Fruit fly (Drosophila melanogaster) whole organism, embryonic: ENCODE measurements around the gene Ripalpha.
A peak's percentile ranks its signal among the peaks of the same experiment; 100 is the strongest.

Experiments used
- Atf-2 ChIP-seq: fragments of 200-800 bp; sonication (Bioruptor generic); optimal IDR thresholded peaks from 2 replicates; lab custom pipeline; 2016; ENCODE audit warnings: missing biosample characterization, missing genetic modification characterization
- Atf3 ChIP-seq: fragments of 200-800 bp; sonication (Bioruptor generic); optimal IDR thresholded peaks from 3 replicates; lab custom pipeline; 2016; ENCODE audit warnings: missing biosample characterization, missing genetic modification characterization
- CG10366 ChIP-seq: fragments of 200-800 bp; sonication (Bioruptor generic); IDR thresholded peaks from 2 replicates; pipeline ENCODE4 v1.3.6; 2022; ENCODE audit warnings: missing biosample characterization, missing genetic modification characterization
- CG10462 ChIP-seq: fragments of 200-800 bp; sonication (Bioruptor generic); optimal IDR thresholded peaks from 2 replicates; lab custom pipeline; 2016; ENCODE audit warnings: missing biosample characterization, missing genetic modification characterization
- CG11723 ChIP-seq: fragments of 200-800 bp; sonication (Bioruptor generic); optimal IDR thresholded peaks from 2 replicates; lab custom pipeline; 2017; ENCODE audit warnings: missing biosample characterization, mild to moderate bottlenecking, missing genetic modification characterization
- CG1602 ChIP-seq: fragments of 200-800 bp; sonication (Bioruptor generic); optimal IDR thresholded peaks from 3 replicates; lab custom pipeline; 2016; ENCODE audit warnings: missing biosample characterization, missing genetic modification characterization
- CG16779 ChIP-seq: fragments of 200-800 bp; sonication (Bioruptor generic); IDR thresholded peaks from 2 replicates; pipeline ENCODE4 v1.3.6; 2022; ENCODE audit warnings: missing biosample characterization, missing genetic modification characterization
- CG17361 ChIP-seq: fragments of 200-800 bp; sonication (Bioruptor generic); IDR thresholded peaks from 3 replicates; pipeline ENCODE4 v1.3.6; 2022; ENCODE audit warnings: missing biosample characterization, missing genetic modification characterization
- CG17568 ChIP-seq: fragments of 200-800 bp; sonication (Bioruptor generic); optimal IDR thresholded peaks from 2 replicates; lab custom pipeline; 2018; ENCODE audit warnings: missing biosample characterization, mild to moderate bottlenecking, missing genetic modification characterization, moderate library complexity
- CG32772 ChIP-seq: fragments of 200-800 bp; sonication (Bioruptor generic); IDR thresholded peaks from 2 replicates; pipeline ENCODE4 v1.3.6; 2022; ENCODE audit warnings: missing biosample characterization, missing genetic modification characterization
- CG34224 ChIP-seq: fragments of 200-800 bp; sonication (Bioruptor generic); IDR thresholded peaks from 3 replicates; pipeline ENCODE4 v1.3.6; 2022; ENCODE audit warnings: missing biosample characterization, missing genetic modification characterization; ENCODE audit not compliant: partially characterized antibody
- CG34376 ChIP-seq: fragments of 200-800 bp; sonication (Bioruptor generic); optimal IDR thresholded peaks from 2 replicates; lab custom pipeline; 2018; ENCODE audit warnings: missing biosample characterization, mild to moderate bottlenecking, missing genetic modification characterization
- CG3995 ChIP-seq: fragments of 200-800 bp; sonication (Bioruptor generic); optimal IDR thresholded peaks from 3 replicates; lab custom pipeline; 2016; ENCODE audit warnings: missing biosample characterization, missing genetic modification characterization
- CG4282 ChIP-seq: fragments of 200-800 bp; sonication (Bioruptor generic); optimal IDR thresholded peaks from 2 replicates; lab custom pipeline; 2016; ENCODE audit warnings: missing biosample characterization, missing genetic modification characterization
- CG4424 ChIP-seq: fragments of 200-800 bp; sonication (Bioruptor generic); optimal IDR thresholded peaks from 3 replicates; lab custom pipeline; 2016; ENCODE audit warnings: missing biosample characterization, missing genetic modification characterization
- CG4707 ChIP-seq: fragments of 200-800 bp; sonication (Bioruptor generic); optimal IDR thresholded peaks from 2 replicates; lab custom pipeline; 2018; ENCODE audit warnings: missing biosample characterization, mild to moderate bottlenecking, missing genetic modification characterization, moderate library complexity
- CG6254 ChIP-seq: fragments of 200-800 bp; sonication (Bioruptor generic); optimal IDR thresholded peaks from 3 replicates; lab custom pipeline; 2017; ENCODE audit warnings: mild to moderate bottlenecking, missing biosample characterization, missing genetic modification reagents, missing genetic modification characterization
- CG6654 ChIP-seq: fragments of 200-800 bp; sonication (Bioruptor generic); optimal IDR thresholded peaks from 2 replicates; lab custom pipeline; 2017; ENCODE audit warnings: missing biosample characterization, mild to moderate bottlenecking, missing genetic modification characterization
- CG6689 ChIP-seq: fragments of 200-800 bp; sonication (Bioruptor generic); IDR thresholded peaks from 2 replicates; pipeline ENCODE4 v1.3.6; 2022; ENCODE audit warnings: missing biosample characterization, missing genetic modification characterization
- CG7963 ChIP-seq: fragments of 200-800 bp; sonication (Bioruptor generic); IDR thresholded peaks from 3 replicates; pipeline ENCODE4 v1.3.6; 2022; ENCODE audit warnings: missing biosample characterization, missing genetic modification characterization; ENCODE audit not compliant: partially characterized antibody
- CG7987 ChIP-seq: fragments of 200-800 bp; sonication (Bioruptor generic); optimal IDR thresholded peaks from 2 replicates; lab custom pipeline; 2018; ENCODE audit warnings: missing biosample characterization, mild to moderate bottlenecking, missing genetic modification characterization, moderate library complexity
- CG9609 ChIP-seq: fragments of 200-800 bp; sonication (Bioruptor generic); optimal IDR thresholded peaks from 3 replicates; lab custom pipeline; 2016; ENCODE audit warnings: missing biosample characterization, missing genetic modification characterization
- CG9932 ChIP-seq: fragments of 200-800 bp; sonication (Bioruptor generic); IDR thresholded peaks from 2 replicates; pipeline ENCODE4 v1.3.6; 2022; ENCODE audit warnings: missing biosample characterization, missing genetic modification characterization
- CHES-1-like ChIP-seq: fragments of 200-800 bp; sonication (Bioruptor generic); optimal IDR thresholded peaks from 2 replicates; lab custom pipeline; 2016; ENCODE audit warnings: missing biosample characterization, missing genetic modification characterization
- CoRest ChIP-seq: fragments of 200-800 bp; sonication (Bioruptor generic); optimal IDR thresholded peaks from 3 replicates; lab custom pipeline; 2018; ENCODE audit warnings: missing biosample characterization, mild to moderate bottlenecking, missing genetic modification characterization, moderate library complexity
- Doc3 ChIP-seq: fragments of 200-800 bp; sonication (Bioruptor generic); IDR thresholded peaks from 3 replicates; pipeline ENCODE4 v1.3.6; 2022; ENCODE audit warnings: missing biosample characterization, missing genetic modification characterization; ENCODE audit not compliant: partially characterized antibody
- H15 ChIP-seq: fragments of 200-800 bp; sonication (Bioruptor generic); IDR thresholded peaks from 3 replicates; pipeline ENCODE4 v1.3.6; 2022; ENCODE audit warnings: missing biosample characterization, missing genetic modification characterization
- HHEX ChIP-seq: fragments of 200-800 bp; sonication (Bioruptor generic); optimal IDR thresholded peaks from 3 replicates; lab custom pipeline; 2017; ENCODE audit warnings: missing biosample characterization, mild to moderate bottlenecking, missing genetic modification characterization, missing genetic modification reagents
- HmgZ ChIP-seq: fragments of 200-800 bp; sonication (Bioruptor generic); optimal IDR thresholded peaks from 2 replicates; lab custom pipeline; 2018; ENCODE audit warnings: missing biosample characterization, mild to moderate bottlenecking, missing genetic modification characterization
- Jarid2 ChIP-seq: fragments of 200-800 bp; sonication (Bioruptor generic); optimal IDR thresholded peaks from 3 replicates; lab custom pipeline; 2017; ENCODE audit warnings: mild to moderate bottlenecking, missing biosample characterization, missing genetic modification reagents, missing genetic modification characterization
- Lhr ChIP-seq: fragments of 200-800 bp; sonication (Bioruptor generic); optimal IDR thresholded peaks from 3 replicates; lab custom pipeline; 2017; ENCODE audit warnings: mild to moderate bottlenecking, missing biosample characterization, missing genetic modification reagents, missing genetic modification characterization
- Oli ChIP-seq: fragments of 200-800 bp; sonication (Bioruptor generic); optimal IDR thresholded peaks from 2 replicates; lab custom pipeline; 2018; ENCODE audit warnings: missing biosample characterization, mild to moderate bottlenecking, missing genetic modification characterization, moderate library complexity
- PHDP ChIP-seq: fragments of 200-800 bp; sonication (Bioruptor generic); optimal IDR thresholded peaks from 3 replicates; lab custom pipeline; 2018; ENCODE audit warnings: missing biosample characterization, mild to moderate bottlenecking, missing genetic modification characterization, moderate library complexity
- Xrp1 ChIP-seq: fragments of 200-800 bp; sonication (Bioruptor generic); IDR thresholded peaks from 2 replicates; pipeline ENCODE4 v1.3.6; 2022; ENCODE audit warnings: missing biosample characterization, missing genetic modification characterization
- ac ChIP-seq: fragments of 200-800 bp; sonication (Bioruptor generic); optimal IDR thresholded peaks from 3 replicates; lab custom pipeline; 2017; ENCODE audit warnings: missing biosample characterization, mild to moderate bottlenecking, missing genetic modification characterization
- aop ChIP-seq: fragments of 200-800 bp; sonication (Bioruptor generic); IDR thresholded peaks from 2 replicates; pipeline ENCODE4 v1.3.6; 2022; ENCODE audit warnings: missing biosample characterization, missing genetic modification characterization
- cas ChIP-seq: fragments of 200-800 bp; sonication (Bioruptor generic); IDR thresholded peaks from 2 replicates; pipeline ENCODE4 v1.3.6; 2022; ENCODE audit warnings: missing biosample characterization, missing genetic modification characterization
- chinmo ChIP-seq: fragments of 200-800 bp; sonication (Bioruptor generic); IDR thresholded peaks from 4 replicates; pipeline ENCODE4 v1.3.6; 2022; ENCODE audit warnings: missing biosample characterization, missing genetic modification characterization; ENCODE audit not compliant: partially characterized antibody
- dimm ChIP-seq: fragments of 200-800 bp; sonication (Bioruptor generic); IDR thresholded peaks from 2 replicates; pipeline ENCODE4 v1.3.6; 2022; ENCODE audit warnings: missing biosample characterization, missing genetic modification characterization
- fd102C ChIP-seq: fragments of 200-800 bp; sonication (Bioruptor generic); optimal IDR thresholded peaks from 2 replicates; lab custom pipeline; 2018; ENCODE audit warnings: missing biosample characterization, mild to moderate bottlenecking, missing genetic modification characterization, moderate library complexity
- ham ChIP-seq: fragments of 200-800 bp; sonication (Bioruptor generic); IDR thresholded peaks from 2 replicates; pipeline ENCODE4 v1.3.6; 2022; ENCODE audit warnings: missing biosample characterization, missing genetic modification characterization
- nmo ChIP-seq: fragments of 200-800 bp; sonication (Bioruptor generic); optimal IDR thresholded peaks from 2 replicates; lab custom pipeline; 2018; ENCODE audit warnings: missing biosample characterization, mild to moderate bottlenecking, missing genetic modification characterization, moderate library complexity
- peb ChIP-seq: fragments of 200-800 bp; sonication (Bioruptor generic); IDR thresholded peaks from 2 replicates; pipeline ENCODE4 v1.3.6; 2022; ENCODE audit warnings: missing biosample characterization, missing genetic modification characterization
- pnt ChIP-seq: fragments of 200-800 bp; sonication (Bioruptor generic); optimal IDR thresholded peaks from 3 replicates; lab custom pipeline; 2016; ENCODE audit warnings: missing biosample characterization, missing genetic modification characterization
- pzg ChIP-seq: fragments of 200-800 bp; sonication (Bioruptor generic); optimal IDR thresholded peaks from 3 replicates; lab custom pipeline; 2018; ENCODE audit warnings: missing biosample characterization, mild to moderate bottlenecking, missing genetic modification characterization, moderate library complexity
- sens-2 ChIP-seq: fragments of 200-800 bp; sonication (Bioruptor generic); IDR thresholded peaks from 2 replicates; pipeline ENCODE4 v1.3.6; 2022; ENCODE audit warnings: missing biosample characterization, missing genetic modification characterization
- shn ChIP-seq: fragments of 200-800 bp; sonication (Bioruptor generic); optimal IDR thresholded peaks from 3 replicates; lab custom pipeline; 2016; ENCODE audit warnings: missing biosample characterization, missing genetic modification characterization
- sob ChIP-seq: fragments of 200-800 bp; sonication (Bioruptor generic); IDR thresholded peaks from 2 replicates; pipeline ENCODE4 v1.3.6; 2022; ENCODE audit warnings: missing biosample characterization, missing genetic modification characterization
- tup ChIP-seq: fragments of 200-800 bp; sonication (Bioruptor generic); optimal IDR thresholded peaks from 2 replicates; lab custom pipeline; 2016; ENCODE audit warnings: missing biosample characterization, mild to moderate bottlenecking, missing genetic modification characterization, moderate library complexity
- usp ChIP-seq: fragments of >200 bp; optimal IDR thresholded peaks from 2 replicates; lab custom pipeline; 2017; ENCODE audit warnings: missing biosample characterization, missing genetic modification characterization
- yki ChIP-seq: fragments of >200 bp; optimal IDR thresholded peaks from 3 replicates; lab custom pipeline; 2018

The Ripalpha gene

dm6 chr2L:10226724-10227407 lies 26.1 kb upstream of the Ripalpha start, which contains the start of gene CG5708 (continued):
- no peak for TF ChIP-seq CG7987 (GFP tag; lab: Kevin White, UChicago)
- no peak for TF ChIP-seq pnt (GFP tag; lab: Kevin White, UChicago)
- TF ChIP-seq CHES-1-like (GFP tag; lab: Kevin White, UChicago) = peak; percentile 12
- TF ChIP-seq usp (GFP tag; lab: Kevin White, UChicago) = no peak
- TF ChIP-seq CG10462 (GFP tag; lab: Kevin White, UChicago) = no peak
- peak; percentile 35 for TF ChIP-seq CoRest (tag; lab: Kevin White, UChicago)
- no peak for TF ChIP-seq chinmo (GFP tag; lab: Robert Waterston, UW)
- 0 out of 2 replicates have a peak, but pooled peaks have one; percentile 39 for TF ChIP-seq sob
- TF ChIP-seq peb (GFP tag; lab: Robert Waterston, UW) = no peak
- no peak for TF ChIP-seq H15 (GFP tag; lab: Robert Waterston, UW)
- TF ChIP-seq CG3995 (GFP tag; lab: Kevin White, UChicago) = peak; percentile 52
- TF ChIP-seq HHEX (GFP tag; lab: Kevin White, UChicago) = no peak
- no peak for TF ChIP-seq CG4282 (GFP tag; lab: Kevin White, UChicago)
- TF ChIP-seq CG6689 (GFP tag; lab: Robert Waterston, UW) = no peak
- TF ChIP-seq CG4707 (GFP tag; lab: Kevin White, UChicago) = no peak
- TF ChIP-seq CG34224 (GFP tag; lab: Robert Waterston, UW) = peak; percentile 30; the same call in 2 of the 3 replicates
- no peak for TF ChIP-seq CG32772 (GFP tag; lab: Robert Waterston, UW)
- TF ChIP-seq CG17361 (GFP tag; lab: Robert Waterston, UW) = peak; percentile 66; the same call in 2 of the 3 replicates
- TF ChIP-seq nmo (GFP tag; lab: Kevin White, UChicago) = peak; percentile 66
- TF ChIP-seq cas = no peak
- peak; percentile 36 for TF ChIP-seq Lhr (GFP tag; lab: Kevin White, UChicago)
- TF ChIP-seq ac (GFP tag; lab: Kevin White, UChicago) = no peak
- no peak for TF ChIP-seq CG17568 (GFP tag; lab: Kevin White, UChicago)
- TF ChIP-seq CG7963 (GFP tag; lab: Robert Waterston, UW) = no peak
- no peak for TF ChIP-seq aop
- peak; percentile 58; the same call in 1 of the 2 replicates for TF ChIP-seq CG10366
- peak; percentile 99 for TF ChIP-seq CG6254
- TF ChIP-seq Oli (tag; lab: Kevin White, UChicago) = no peak
- peak; percentile 42 for TF ChIP-seq HmgZ (tag; lab: Kevin White, UChicago)
- no peak for TF ChIP-seq CG1602 (GFP tag; lab: Kevin White, UChicago)
- TF ChIP-seq ham (GFP tag; lab: Robert Waterston, UW) = no peak
- no peak for TF ChIP-seq CG16779 (GFP tag; lab: Robert Waterston, UW)
- no peak for TF ChIP-seq Jarid2
- no peak for TF ChIP-seq fd102C (GFP tag; lab: Kevin White, UChicago)
- TF ChIP-seq Doc3 (GFP tag; lab: Robert Waterston, UW) = no peak
- no peak for TF ChIP-seq dimm
- TF ChIP-seq CG6654 (GFP tag; lab: Kevin White, UChicago) = no peak
- no peak for TF ChIP-seq PHDP

dm6 chr2L:10226213-10226723 lies 25.5 kb upstream of the Ripalpha start:
- TF ChIP-seq yki (lab: Kevin White, UChicago) (no peak), Atf3 (GFP tag; lab: Kevin White, UChicago) (no peak), shn (GFP tag; lab: Kevin White, UChicago) (no peak), CG9932 (GFP tag; lab: Robert Waterston, UW) (no peak), Atf-2 (no peak), pzg (GFP tag; lab: Kevin White, UChicago) (no peak), tup (GFP tag; lab: Kevin White, UChicago) (no peak), CG34376 (GFP tag; lab: Kevin White, UChicago) (peak; percentile 10), CG4424 (GFP tag; lab: Kevin White, UChicago) (no peak), sens-2 (no peak), CG9609 (GFP tag; lab: Kevin White, UChicago) (no peak), CG11723 (GFP tag; lab: Kevin White, UChicago) (no peak), Xrp1 (no peak), CG4282 (GFP tag; lab: Kevin White, UChicago) (no peak)
